Worm (Caenorhabditis elegans) whole organism, L2 larva: ENCODE measurements around the gene srh-173.

ENCODE experiments used
- C34F6.9 ChIP-seq: fragments of 150-350 bp; optimal IDR thresholded peaks from 2 replicates; lab custom pipeline; 2014; ENCODE audit warnings: missing biosample characterization, missing genetic modification characterization
- Y55F3AM.14 ChIP-seq: fragments of 200-800 bp; sonication (Bioruptor generic); optimal IDR thresholded peaks from 2 replicates; lab custom pipeline; 2018; ENCODE audit warnings: mild to moderate bottlenecking, missing genetic modification characterization, missing compliant biosample characterization
- ZK546.5 ChIP-seq: sonication (generic microtip); optimal IDR thresholded peaks from 2 replicates; lab custom pipeline; 2017; ENCODE audit warnings: missing biosample characterization, missing genetic modification characterization
- alr-1 ChIP-seq: fragments of 150-350 bp; optimal IDR thresholded peaks from 2 replicates; lab custom pipeline; 2014; ENCODE audit warnings: missing biosample characterization, missing genetic modification characterization
- aly-2 ChIP-seq: fragments of 150-350 bp; optimal IDR thresholded peaks from 2 replicates; lab custom pipeline; 2014; ENCODE audit warnings: missing biosample characterization, missing genetic modification characterization
- ama-1 ChIP-seq: fragments of 150-350 bp; optimal IDR thresholded peaks from 2 replicates; lab custom pipeline; 2018; ENCODE audit warnings: inconsistent platforms
- blmp-1 ChIP-seq: sonication (generic microtip); optimal IDR thresholded peaks from 2 replicates; lab custom pipeline; 2017; ENCODE audit warnings: missing genetic modification characterization, mild to moderate bottlenecking, missing compliant biosample characterization, antibody characterized with exemption, moderate library complexity; ENCODE audit not compliant: insufficient read depth
- ceh-16 ChIP-seq: fragments of 150-350 bp; optimal IDR thresholded peaks from 2 replicates; lab custom pipeline; 2014; ENCODE audit warnings: missing biosample characterization, missing genetic modification characterization
- ceh-82 ChIP-seq: fragments of 150-350 bp; optimal IDR thresholded peaks from 2 replicates; lab custom pipeline; 2014; ENCODE audit warnings: missing biosample characterization, missing genetic modification characterization
- crh-2 ChIP-seq: sonication (generic microtip); optimal IDR thresholded peaks from 2 replicates; lab custom pipeline; 2017; ENCODE audit warnings: missing biosample characterization, missing genetic modification characterization
- dmd-4 ChIP-seq: sonication (generic microtip); optimal IDR thresholded peaks from 2 replicates; lab custom pipeline; 2017; ENCODE audit warnings: missing biosample characterization, missing genetic modification characterization
- elt-1 ChIP-seq: fragments of 150-350 bp; optimal IDR thresholded peaks from 2 replicates; lab custom pipeline; 2014; ENCODE audit warnings: missing biosample characterization, missing genetic modification characterization
- fos-1 ChIP-seq: fragments of 150-350 bp; optimal IDR thresholded peaks from 2 replicates; lab custom pipeline; 2014; ENCODE audit warnings: missing biosample characterization, missing genetic modification characterization
- gmeb-1 ChIP-seq: fragments of 150-350 bp; optimal IDR thresholded peaks from 2 replicates; lab custom pipeline; 2014; ENCODE audit warnings: missing biosample characterization, missing genetic modification characterization
- lin-11 ChIP-seq: fragments of 150-350 bp; sonication (generic microtip); optimal IDR thresholded peaks from 2 replicates; lab custom pipeline; 2014; ENCODE audit warnings: missing biosample characterization, missing genetic modification characterization, inconsistent platforms, mixed read lengths
- lin-13 ChIP-seq: fragments of 150-350 bp; optimal IDR thresholded peaks from 2 replicates; lab custom pipeline; 2014; ENCODE audit warnings: missing biosample characterization, missing genetic modification reagents, missing genetic modification characterization
- lin-39 ChIP-seq: fragments of 150-350 bp; optimal IDR thresholded peaks from 2 replicates; lab custom pipeline; 2014; ENCODE audit warnings: missing biosample characterization, missing genetic modification reagents, missing genetic modification characterization
- lsy-2 ChIP-seq, 2 experiments: fragments of 150-350 bp in 1 of 2; sonication (generic microtip) in 1 of 2; optimal IDR thresholded peaks; 2 replicates each; lab custom pipeline; 2014 to 2017; ENCODE audit warnings: missing biosample characterization in 2 of 2, missing genetic modification characterization in 2 of 2
- mab-5 ChIP-seq: fragments of 150-350 bp; optimal IDR thresholded peaks from 2 replicates; lab custom pipeline; 2014; ENCODE audit warnings: missing biosample characterization, missing genetic modification characterization
- mbf-1 ChIP-seq: sonication (generic microtip); optimal IDR thresholded peaks from 2 replicates; lab custom pipeline; 2017; ENCODE audit warnings: missing biosample characterization, missing genetic modification characterization
- mdl-1 ChIP-seq, 2 experiments: fragments of 150-350 bp in 1 of 2; sonication (generic microtip) in 1 of 2; optimal IDR thresholded peaks; 2 replicates each; lab custom pipeline; 2017; ENCODE audit warnings: missing biosample characterization in 2 of 2, missing genetic modification characterization in 2 of 2
- nhr-10 ChIP-seq: sonication (generic microtip); optimal IDR thresholded peaks from 2 replicates; lab custom pipeline; 2017; ENCODE audit warnings: missing biosample characterization, missing genetic modification characterization
- nhr-11 ChIP-seq: fragments of 150-350 bp; optimal IDR thresholded peaks from 2 replicates; lab custom pipeline; 2014; ENCODE audit warnings: missing biosample characterization, missing genetic modification characterization
- nhr-12 ChIP-seq: fragments of 150-350 bp; optimal IDR thresholded peaks from 2 replicates; lab custom pipeline; 2014; ENCODE audit warnings: missing biosample characterization, missing genetic modification characterization
- nhr-129 ChIP-seq: fragments of 150-350 bp; optimal IDR thresholded peaks from 2 replicates; lab custom pipeline; 2014; ENCODE audit warnings: missing biosample characterization, missing genetic modification characterization
- nhr-21 ChIP-seq: fragments of 150-350 bp; optimal IDR thresholded peaks from 2 replicates; lab custom pipeline; 2014; ENCODE audit warnings: missing biosample characterization, missing genetic modification characterization
- nhr-237 ChIP-seq: fragments of 150-350 bp; optimal IDR thresholded peaks from 2 replicates; lab custom pipeline; 2014; ENCODE audit warnings: missing biosample characterization, missing genetic modification characterization
- nhr-25 ChIP-seq: fragments of 150-350 bp; sonication (generic microtip); optimal IDR thresholded peaks from 3 replicates; lab custom pipeline; 2014; ENCODE audit warnings: missing biosample characterization, missing genetic modification characterization
- nhr-6 ChIP-seq: fragments of 150-350 bp; optimal IDR thresholded peaks from 2 replicates; lab custom pipeline; 2014; ENCODE audit warnings: missing biosample characterization, missing genetic modification characterization
- nhr-77 ChIP-seq: fragments of 150-350 bp; optimal IDR thresholded peaks from 2 replicates; lab custom pipeline; 2014; ENCODE audit warnings: missing biosample characterization, missing genetic modification characterization
- peb-1 ChIP-seq: fragments of 150-350 bp; optimal IDR thresholded peaks from 2 replicates; lab custom pipeline; 2014; ENCODE audit warnings: missing biosample characterization, missing genetic modification characterization
- sem-4 ChIP-seq: fragments of 150-350 bp; optimal IDR thresholded peaks from 2 replicates; lab custom pipeline; 2014; ENCODE audit warnings: missing biosample characterization, missing genetic modification reagents, missing genetic modification characterization
- skn-1 ChIP-seq: sonication (generic microtip); optimal IDR thresholded peaks from 2 replicates; lab custom pipeline; 2017; ENCODE audit warnings: missing biosample characterization, missing genetic modification characterization
- sma-3 ChIP-seq: sonication (generic microtip); optimal IDR thresholded peaks from 2 replicates; lab custom pipeline; 2016; ENCODE audit warnings: missing genetic modification reagents, missing genetic modification characterization, missing compliant biosample characterization
- sma-9 ChIP-seq, 2 experiments: fragments of 150-350 bp in 1 of 2; sonication (generic microtip) in 1 of 2; optimal IDR thresholded peaks; 2 replicates each; lab custom pipeline; 2014 to 2016; ENCODE audit warnings: missing genetic modification characterization in 2 of 2, mild to moderate bottlenecking in 1 of 2, missing biosample characterization in 1 of 2, missing compliant biosample characterization in 1 of 2, missing genetic modification reagents in 1 of 2, moderate library complexity in 1 of 2
- unc-39 ChIP-seq: fragments of 150-350 bp; optimal IDR thresholded peaks from 2 replicates; lab custom pipeline; 2014; ENCODE audit warnings: missing biosample characterization, missing genetic modification characterization
- unc-55 ChIP-seq: fragments of 150-350 bp; sonication (generic microtip); optimal IDR thresholded peaks from 3 replicates; lab custom pipeline; 2014; ENCODE audit warnings: missing biosample characterization, missing genetic modification reagents, missing genetic modification characterization
- unc-62 ChIP-seq: fragments of 150-350 bp; optimal IDR thresholded peaks from 2 replicates; lab custom pipeline; 2014; ENCODE audit warnings: missing biosample characterization, missing genetic modification reagents, missing genetic modification characterization
- ztf-1 ChIP-seq: fragments of 200-800 bp; sonication (Bioruptor generic); conservative IDR thresholded peaks from 2 replicates; pipeline ENCODE4 v1.3.6; 2022; ENCODE audit warnings: missing genetic modification characterization, missing compliant biosample characterization
- ztf-11 ChIP-seq: sonication (generic microtip); optimal IDR thresholded peaks from 2 replicates; lab custom pipeline; 2017; ENCODE audit warnings: missing biosample characterization, missing genetic modification characterization

srh-173 gene

ce11 chrV:19981832-19982462 lies 8.9 kb downstream of the srh-173 start, which contains the start of gene Y60A3A.24:
TSS of gene Y60A3A.24 (minus strand) at chrV:19981882.
- TF ChIP-seq crh-2 (tag; lab: Kevin White, UChicago), result peak; percentile 24
- TF ChIP-seq gmeb-1 (tag; lab: Kevin White, UChicago), result peak; percentile 25
- no peak for TF ChIP-seq nhr-21 (tag; lab: Kevin White, UChicago)
- no peak for TF ChIP-seq nhr-237 (tag; lab: Kevin White, UChicago)
- peak; percentile 80 for TF ChIP-seq fos-1

ce11 chrV:19986213-19986612 lies 13.1 kb downstream of the srh-173 start, which contains the start of gene clec-260:
TSS of gene clec-260 (minus strand) at chrV:19986313.
- no peak for TF ChIP-seq ZK546.5 (tag; lab: Kevin White, UChicago)
- TF ChIP-seq nhr-11 (tag; lab: Kevin White, UChicago), result no peak
- TF ChIP-seq lsy-2 (tag; optimal IDR thresholded peaks at IDR 0.05; lab: Kevin White, UChicago), result no peak
- TF ChIP-seq sma-3 (GFP tag; lab: Kevin White, UChicago), result no peak
- TF ChIP-seq unc-55 (GFP tag; lab: Kevin White, UChicago), result no peak
- TF ChIP-seq nhr-237 (tag; lab: Kevin White, UChicago), result no peak
- no peak for TF ChIP-seq ama-1 (lab: Kevin White, UChicago)
- TF ChIP-seq gmeb-1 (tag; lab: Kevin White, UChicago), result no peak
- no peak for TF ChIP-seq C34F6.9
- no peak for TF ChIP-seq lin-13
- no peak for TF ChIP-seq nhr-77 (tag; lab: Kevin White, UChicago)
- TF ChIP-seq unc-39 (tag; lab: Kevin White, UChicago), result no peak
- no peak for TF ChIP-seq dmd-4 (tag; lab: Kevin White, UChicago)
- TF ChIP-seq nhr-10 (tag; lab: Kevin White, UChicago), result no peak
- no peak for TF ChIP-seq aly-2
- no peak for TF ChIP-seq mbf-1 (tag; lab: Kevin White, UChicago)
- TF ChIP-seq ztf-1 (GFP tag; lab: Robert Waterston, UW), result no peak
- TF ChIP-seq nhr-6 (tag; lab: Kevin White, UChicago), result no peak
- no peak for TF ChIP-seq peb-1 (tag; lab: Kevin White, UChicago)

ce11 chrV:19986788-19987187 lies 13.7 kb downstream of the srh-173 start:
- TF ChIP-seq sma-9 (GFP tag; optimal IDR thresholded peaks at IDR 0.05; lab: Kevin White, UChicago), result no peak
- TF ChIP-seq sma-9 (tag; optimal IDR thresholded peaks at IDR 0.05; lab: Kevin White, UChicago), result no peak
- TF ChIP-seq mdl-1 (tag; optimal IDR thresholded peaks at IDR 0.05; lab: Kevin White, UChicago), result no peak
- TF ChIP-seq ceh-16 (tag; lab: Kevin White, UChicago), result no peak
- TF ChIP-seq mbf-1 (tag; lab: Kevin White, UChicago), result no peak
- no peak for TF ChIP-seq alr-1

ce11 chrV:19987684-19988083 lies 14.6 kb downstream of the srh-173 start, which contains the start of gene sri-67:
TSS of gene sri-67 (plus strand) at chrV:19987984.
- TF ChIP-seq lin-11 (tag; lab: Kevin White, UChicago), result no peak
- no peak for TF ChIP-seq blmp-1 (tag; lab: Kevin White, UChicago)
- no peak for TF ChIP-seq nhr-129 (tag; lab: Kevin White, UChicago)
- TF ChIP-seq fos-1, result no peak
- no peak for TF ChIP-seq aly-2
- TF ChIP-seq nhr-12 (tag; lab: Kevin White, UChicago), result no peak
- no peak for TF ChIP-seq mbf-1 (tag; lab: Kevin White, UChicago)
- TF ChIP-seq sem-4 (tag; lab: Kevin White, UChicago), result no peak
- no peak for TF ChIP-seq nhr-11 (tag; lab: Kevin White, UChicago)
- TF ChIP-seq nhr-77 (tag; lab: Kevin White, UChicago), result no peak
- no peak for TF ChIP-seq lin-39 (tag; lab: Kevin White, UChicago)

- TF ChIP-seq dmd-4 (tag; lab: Kevin White, UChicago) (no peak), nhr-237 (tag; lab: Kevin White, UChicago) (no peak), ceh-82 (tag; lab: Kevin White, UChicago) (no peak), unc-62 (GFP tag; lab: Kevin White, UChicago) (no peak), ztf-11 (tag; lab: Kevin White, UChicago) (no peak), mab-5 (no peak), nhr-25 (no peak), Y55F3AM.14 (GFP tag; lab: Kevin White, UChicago) (no peak), skn-1 (tag; lab: Kevin White, UChicago) (no peak), aly-2 (no peak), sem-4 (tag; lab: Kevin White, UChicago) (no peak), elt-1 (no peak), ama-1 (lab: Kevin White, UChicago) (no peak), nhr-21 (tag; lab: Kevin White, UChicago) (no peak), nhr-12 (tag; lab: Kevin White, UChicago) (no peak)
Measured at ce11 chrV:19994093-19994492, 21.0 kb downstream of the srh-173 start, which contains the start of gene Y60A3A.25. TSS of gene Y60A3A.25 (minus strand) at chrV:19994193.
